Worm (Caenorhabditis elegans) whole organism, L1 larva: ENCODE data around the gene F45D3.4.
A peak's percentile ranks its signal among the peaks of the same experiment; 100 is the strongest.

Experiments
- F16B12.6 ChIP-seq: fragments of 150-350 bp; optimal IDR thresholded peaks from 2 replicates; lab custom pipeline; 2014; ENCODE audit warnings: missing biosample characterization, missing genetic modification characterization
- aha-1 ChIP-seq: fragments of 150-350 bp; optimal IDR thresholded peaks from 2 replicates; lab custom pipeline; 2014; ENCODE audit warnings: missing biosample characterization, missing genetic modification characterization
- alr-1 ChIP-seq: fragments of 200-800 bp; sonication (Bioruptor generic); optimal IDR thresholded peaks from 2 replicates; lab custom pipeline; 2018; ENCODE audit warnings: borderline replicate concordance, mild to moderate bottlenecking, missing genetic modification characterization, missing compliant biosample characterization
- ceh-63 ChIP-seq: fragments of 200-800 bp; sonication (Bioruptor generic); optimal IDR thresholded peaks from 2 replicates; lab custom pipeline; 2018; ENCODE audit warnings: mild to moderate bottlenecking, missing genetic modification characterization, missing compliant biosample characterization
- ceh-82 ChIP-seq, 3 experiments: fragments of 150-350 bp in 1 of 3; sonication (generic microtip) in 2 of 3; optimal IDR thresholded peaks; 2 replicates each; lab custom pipeline; 2014 to 2017; ENCODE audit warnings: missing biosample characterization in 3 of 3, missing genetic modification characterization in 3 of 3
- ceh-90 ChIP-seq: sonication (generic microtip); optimal IDR thresholded peaks from 2 replicates; lab custom pipeline; 2016; ENCODE audit warnings: missing genetic modification characterization, missing compliant biosample characterization
- ces-1 ChIP-seq: fragments of 150-350 bp; optimal IDR thresholded peaks from 2 replicates; lab custom pipeline; 2014; ENCODE audit warnings: missing biosample characterization, missing genetic modification reagents, missing genetic modification characterization
- dsc-1 ChIP-seq: sonication (generic microtip); optimal IDR thresholded peaks from 2 replicates; lab custom pipeline; 2016; ENCODE audit warnings: mild to moderate bottlenecking, missing genetic modification characterization, missing compliant biosample characterization
- efl-1 ChIP-seq, 4 experiments: fragments of 150-350 bp; optimal IDR thresholded peaks in 3 of 4; peaks in 1 of 4; 1 replicate in 1 of 4; 2 replicates in 3 of 4; lab custom pipeline; 2014; ENCODE audit warnings: missing biosample characterization in 2 of 4, missing genetic modification characterization in 2 of 4, missing genetic modification reagents in 2 of 4
- egl-13 ChIP-seq: sonication (generic microtip); optimal IDR thresholded peaks from 2 replicates; lab custom pipeline; 2016; ENCODE audit warnings: missing genotype, missing genetic modification reagents, missing genetic modification characterization, missing compliant biosample characterization
- elt-2 ChIP-seq: sonication (generic microtip); optimal IDR thresholded peaks from 2 replicates; lab custom pipeline; 2016; ENCODE audit warnings: missing genetic modification characterization, mild to moderate bottlenecking, inconsistent platforms, missing compliant biosample characterization, missing genetic modification reagents
- elt-3 ChIP-seq, 6 experiments: fragments of 150-350 bp in 1 of 6; sonication (generic microtip); optimal IDR thresholded peaks; 2 replicates each; lab custom pipeline; 2017 to 2018; ENCODE audit warnings: missing biosample characterization in 6 of 6, missing genetic modification characterization in 6 of 6, inconsistent platforms in 1 of 6
- fkh-8 ChIP-seq: sonication (generic microtip); optimal IDR thresholded peaks from 2 replicates; lab custom pipeline; 2016; ENCODE audit warnings: mild to moderate bottlenecking, missing genetic modification characterization, missing compliant biosample characterization
- grh-1 ChIP-seq: fragments of 200-800 bp; sonication (Bioruptor generic); IDR thresholded peaks from 2 replicates; pipeline ENCODE4 v1.3.6; 2022; ENCODE audit warnings: missing genetic modification reagents, missing genetic modification characterization, missing compliant biosample characterization
- hlh-4 ChIP-seq: sonication (generic microtip); optimal IDR thresholded peaks from 2 replicates; lab custom pipeline; 2016; ENCODE audit warnings: mild to moderate bottlenecking, missing genetic modification characterization, missing compliant biosample characterization
- hpl-2 ChIP-seq: fragments of 150-350 bp; optimal IDR thresholded peaks from 2 replicates; lab custom pipeline; 2014; ENCODE audit warnings: missing biosample characterization, missing genetic modification reagents, missing genetic modification characterization
- isw-1 ChIP-seq: fragments of 200-800 bp; sonication (Bioruptor generic); IDR thresholded peaks from 2 replicates; pipeline ENCODE4 v1.3.6; 2022; ENCODE audit warnings: missing genetic modification characterization, missing compliant biosample characterization
- jun-1 ChIP-seq: fragments of 150-350 bp; optimal IDR thresholded peaks from 2 replicates; lab custom pipeline; 2014; ENCODE audit warnings: missing biosample characterization, missing genetic modification reagents, missing genetic modification characterization
- lin-13 ChIP-seq: fragments of 150-350 bp; optimal IDR thresholded peaks from 2 replicates; lab custom pipeline; 2014; ENCODE audit warnings: missing biosample characterization, missing genetic modification reagents, missing genetic modification characterization
- lin-14 ChIP-seq: fragments of 200-800 bp; sonication (Bioruptor generic); optimal IDR thresholded peaks from 2 replicates; lab custom pipeline; 2018; ENCODE audit warnings: mild to moderate bottlenecking, missing genetic modification characterization, moderate library complexity, missing compliant biosample characterization
- lin-15B ChIP-seq: fragments of 150-350 bp; sonication (generic microtip); optimal IDR thresholded peaks from 3 replicates; lab custom pipeline; 2014; ENCODE audit warnings: missing biosample characterization, missing genetic modification characterization
- lin-35 ChIP-seq, 2 experiments: fragments of 150-350 bp; optimal IDR thresholded peaks; 2 replicates each; lab custom pipeline; 2014; ENCODE audit warnings: missing biosample characterization in 2 of 2, missing genetic modification characterization in 2 of 2, missing genetic modification reagents in 2 of 2
- lin-39 ChIP-seq: fragments of 150-350 bp; optimal IDR thresholded peaks from 2 replicates; lab custom pipeline; 2014; ENCODE audit warnings: missing biosample characterization, missing genetic modification reagents, missing genetic modification characterization
- mab-9 ChIP-seq: fragments of 200-800 bp; sonication (Bioruptor generic); IDR thresholded peaks from 2 replicates; pipeline ENCODE4 v1.3.6; 2022; ENCODE audit warnings: missing genetic modification reagents, missing genetic modification characterization, missing compliant biosample characterization
- nhr-11 ChIP-seq: fragments of 150-350 bp; optimal IDR thresholded peaks from 2 replicates; lab custom pipeline; 2014; ENCODE audit warnings: missing biosample characterization, missing genetic modification characterization
- nhr-19 ChIP-seq: fragments of 200-800 bp; sonication (Bioruptor generic); conservative IDR thresholded peaks from 2 replicates; pipeline ENCODE4 v1.3.6; 2022; ENCODE audit warnings: missing genetic modification characterization, missing compliant biosample characterization
- nhr-20 ChIP-seq: sonication (generic microtip); optimal IDR thresholded peaks from 2 replicates; lab custom pipeline; 2016; ENCODE audit warnings: mild to moderate bottlenecking, missing genetic modification characterization, missing compliant biosample characterization
- nhr-28 ChIP-seq: fragments of 150-350 bp; optimal IDR thresholded peaks from 2 replicates; lab custom pipeline; 2014; ENCODE audit warnings: missing biosample characterization, missing genetic modification characterization
- nhr-47 ChIP-seq: sonication (generic microtip); optimal IDR thresholded peaks from 2 replicates; lab custom pipeline; 2016; ENCODE audit warnings: mild to moderate bottlenecking, missing genetic modification characterization, moderate library complexity, missing compliant biosample characterization
- nhr-71 ChIP-seq: sonication (generic microtip); optimal IDR thresholded peaks from 2 replicates; lab custom pipeline; 2016; ENCODE audit warnings: mild to moderate bottlenecking, missing genetic modification characterization, moderate library complexity, missing compliant biosample characterization
- nhr-76 ChIP-seq: sonication (generic microtip); optimal IDR thresholded peaks from 2 replicates; lab custom pipeline; 2017; ENCODE audit warnings: missing biosample characterization, missing genetic modification characterization
- nhr-84 ChIP-seq: sonication (generic microtip); optimal IDR thresholded peaks from 2 replicates; lab custom pipeline; 2017; ENCODE audit warnings: missing biosample characterization, missing genetic modification characterization
- nhr-85 ChIP-seq: sonication (generic microtip); peaks from one replicate; lab custom pipeline; 2016; ENCODE audit warnings: missing genetic modification characterization, inconsistent platforms, missing compliant biosample characterization
- nhr-90 ChIP-seq: sonication (generic microtip); optimal IDR thresholded peaks from 2 replicates; lab custom pipeline; 2016; ENCODE audit warnings: mild to moderate bottlenecking, missing genetic modification characterization, missing compliant biosample characterization; ENCODE audit not compliant: poor library complexity
- pag-3 ChIP-seq: sonication (generic microtip); optimal IDR thresholded peaks from 2 replicates; lab custom pipeline; 2017; ENCODE audit warnings: missing genetic modification characterization, mild to moderate bottlenecking, missing compliant biosample characterization, antibody characterized with exemption, borderline replicate concordance; ENCODE audit not compliant: insufficient read depth
- pax-3 ChIP-seq: fragments of 200-800 bp; sonication (Bioruptor generic); optimal IDR thresholded peaks from 2 replicates; lab custom pipeline; 2018; ENCODE audit warnings: mild to moderate bottlenecking, missing genetic modification characterization, moderate library complexity, missing compliant biosample characterization
- pqm-1 ChIP-seq: sonication (generic microtip); optimal IDR thresholded peaks from 3 replicates; lab custom pipeline; 2017; ENCODE audit warnings: missing biosample characterization, missing genetic modification characterization
- rnt-1 ChIP-seq: sonication (generic microtip); optimal IDR thresholded peaks from 2 replicates; lab custom pipeline; 2016; ENCODE audit warnings: mild to moderate bottlenecking, missing genetic modification characterization, moderate library complexity, missing compliant biosample characterization
- skn-1 ChIP-seq: fragments of 150-350 bp; optimal IDR thresholded peaks from 2 replicates; lab custom pipeline; 2014; ENCODE audit warnings: missing biosample characterization, missing genetic modification characterization
- snpc-4 ChIP-seq: fragments of 150-350 bp; optimal IDR thresholded peaks from 2 replicates; lab custom pipeline; 2014; ENCODE audit warnings: missing biosample characterization, missing genetic modification characterization
- sptf-1 ChIP-seq: fragments of 150-350 bp; optimal IDR thresholded peaks from 2 replicates; lab custom pipeline; 2014; ENCODE audit warnings: missing biosample characterization, missing genetic modification characterization
- tlp-1 ChIP-seq: fragments of 150-350 bp; optimal IDR thresholded peaks from 2 replicates; lab custom pipeline; 2014; ENCODE audit warnings: missing biosample characterization, missing genetic modification characterization
- unc-98 ChIP-seq: fragments of 200-800 bp; sonication (Bioruptor generic); IDR thresholded peaks from 2 replicates; pipeline ENCODE4 v1.3.6; 2022; ENCODE audit warnings: missing genetic modification characterization, missing compliant biosample characterization
- vab-15 ChIP-seq: sonication (generic microtip); optimal IDR thresholded peaks from 2 replicates; lab custom pipeline; 2017; ENCODE audit warnings: missing genotype, mild to moderate bottlenecking, missing genetic modification characterization, missing compliant biosample characterization
- xbp-1 ChIP-seq: sonication (generic microtip); optimal IDR thresholded peaks from 2 replicates; lab custom pipeline; 2016; ENCODE audit warnings: missing genetic modification characterization, missing compliant biosample characterization
- ztf-11 ChIP-seq, 2 experiments: sonication (generic microtip); optimal IDR thresholded peaks; 2 replicates each; lab custom pipeline; 2016 to 2017; ENCODE audit warnings: missing genetic modification characterization in 2 of 2, missing biosample characterization in 1 of 2, missing compliant biosample characterization in 1 of 2

Gene F45D3.4

ce11 chrV:12533635-12534150 is 19.3 kb downstream of the F45D3.4 start (continued):
- TF ChIP-seq efl-1 (optimal IDR thresholded peaks at IDR 0.05; lab: Kevin White, UChicago) = no peak
- TF ChIP-seq efl-1 (GFP tag; optimal IDR thresholded peaks at IDR 0.05 in 1 of 2; lab: Kevin White, UChicago) = peak in 1 of 2 experiments; percentile 22
- TF ChIP-seq ceh-63 (GFP tag; lab: Kevin White, UChicago) = no peak
- TF ChIP-seq pqm-1 (tag; lab: Kevin White, UChicago) = no peak
- no peak for TF ChIP-seq pax-3 (tag; lab: Kevin White, UChicago)
- TF ChIP-seq, all 84 proteins: peak for 7

ce11 chrV:12532369-12532768 is 20.6 kb downstream of the F45D3.4 start:
- TF ChIP-seq elt-2 (peak; percentile 57), nhr-90 (no peak)

ce11 chrV:12531084-12531483 is 21.9 kb downstream of the F45D3.4 start:
- TF ChIP-seq pax-3 (tag; lab: Kevin White, UChicago) (peak; percentile 14), elt-2 (no peak), tlp-1 (tag; lab: Kevin White, UChicago) (no peak), nhr-11 (tag; lab: Kevin White, UChicago) (peak; percentile 48), nhr-71 (tag; lab: Kevin White, UChicago) (peak; percentile 69), nhr-20 (peak; percentile 31), nhr-28 (tag; lab: Kevin White, UChicago) (no peak), nhr-47 (tag; lab: Kevin White, UChicago) (peak; percentile 65), fkh-8 (tag; lab: Kevin White, UChicago) (peak; percentile 77), alr-1 (tag; lab: Kevin White, UChicago) (no peak), ces-1 (no peak), dsc-1 (tag; lab: Kevin White, UChicago) (peak; percentile 36), ceh-82 (tag; optimal IDR thresholded peaks at IDR 0.05; lab: Kevin White, UChicago) (no peak), lin-14 (peak; percentile 46), nhr-19 (GFP tag; lab: Robert Waterston, UW) (no peak)

ce11 chrV:12530129-12530528 is 22.9 kb downstream of the F45D3.4 start:
- TF ChIP-seq lin-14 = peak; percentile 88
- TF ChIP-seq hpl-2 = no peak
- peak; percentile 16 for TF ChIP-seq fkh-8 (tag; lab: Kevin White, UChicago)
- no peak for TF ChIP-seq ztf-11 (tag; optimal IDR thresholded peaks at IDR 0.05; lab: Kevin White, UChicago)
- no peak for TF ChIP-seq skn-1 (tag; lab: Kevin White, UChicago)
- TF ChIP-seq nhr-47 (tag; lab: Kevin White, UChicago) = peak; percentile 44
- no peak for TF ChIP-seq snpc-4 (tag; lab: Kevin White, UChicago)
- TF ChIP-seq pag-3 (tag; lab: Kevin White, UChicago) = no peak
- TF ChIP-seq ces-1 = no peak
- TF ChIP-seq nhr-20 = no peak
- TF ChIP-seq rnt-1 (tag; lab: Kevin White, UChicago) = no peak
- TF ChIP-seq sptf-1 (tag; lab: Kevin White, UChicago) = no peak
- TF ChIP-seq jun-1 (tag; lab: Kevin White, UChicago) = no peak
- TF ChIP-seq lin-35 (GFP tag; optimal IDR thresholded peaks at IDR 0.05; lab: Kevin White, UChicago) = no peak
- TF ChIP-seq dsc-1 (tag; lab: Kevin White, UChicago) = no peak
- TF ChIP-seq vab-15 = no peak
- peak; percentile 62 for TF ChIP-seq egl-13 (tag; lab: Kevin White, UChicago)
- no peak for TF ChIP-seq isw-1 (GFP tag; lab: Robert Waterston, UW)
- TF ChIP-seq hlh-4 (tag; lab: Kevin White, UChicago) = no peak
- TF ChIP-seq grh-1 (GFP tag; lab: Robert Waterston, UW) = no peak
- no peak for TF ChIP-seq lin-13 (GFP tag; lab: Kevin White, UChicago)
- no peak for TF ChIP-seq mab-9 (GFP tag; lab: Robert Waterston, UW)
- TF ChIP-seq xbp-1 = no peak
- TF ChIP-seq lin-15B = no peak
- no peak for TF ChIP-seq unc-98 (GFP tag; lab: Robert Waterston, UW)
- TF ChIP-seq nhr-85 (tag; lab: Kevin White, UChicago) = no peak
- no peak for TF ChIP-seq elt-3 (tag; optimal IDR thresholded peaks at IDR 0.05; lab: Kevin White, UChicago)
- TF ChIP-seq aha-1 (tag; lab: Kevin White, UChicago) = no peak
- no peak for TF ChIP-seq F16B12.6 (tag; lab: Kevin White, UChicago)
- TF ChIP-seq ceh-90 (tag; lab: Kevin White, UChicago) = no peak
- TF ChIP-seq nhr-76 = no peak
- TF ChIP-seq lin-39 (tag; lab: Kevin White, UChicago) = no peak
- TF ChIP-seq nhr-84 = no peak
